Worm (Caenorhabditis elegans) whole organism, young adult: ENCODE measurements around the gene clc-11.

Source experiments
- B0035.1 ChIP-seq: sonication (generic microtip); optimal IDR thresholded peaks from 2 replicates; lab custom pipeline; 2016; ENCODE audit warnings: missing genetic modification characterization, mild to moderate bottlenecking, missing compliant biosample characterization, missing genotype, missing genetic modification reagents
- F23B12.7 ChIP-seq: sonication (generic microtip); optimal IDR thresholded peaks from 2 replicates; lab custom pipeline; 2017; ENCODE audit warnings: missing genetic modification characterization, mild to moderate bottlenecking, missing compliant biosample characterization, antibody characterized with exemption, moderate library complexity; ENCODE audit not compliant: insufficient read depth
- F37B4.10 ChIP-seq: fragments of 200-800 bp; sonication (Bioruptor generic); IDR thresholded peaks from 2 replicates; pipeline ENCODE4 v1.3.6; 2022; ENCODE audit warnings: missing genetic modification characterization, missing compliant biosample characterization
- F57C9.4 ChIP-seq: sonication (generic microtip); optimal IDR thresholded peaks from 2 replicates; lab custom pipeline; 2017; ENCODE audit warnings: mild to moderate bottlenecking, missing genetic modification characterization, missing compliant biosample characterization
- T26A5.8 ChIP-seq: sonication (generic microtip); optimal IDR thresholded peaks from 2 replicates; lab custom pipeline; 2016; ENCODE audit warnings: missing genetic modification characterization, missing compliant biosample characterization
- Y53G8AR.9 ChIP-seq: fragments of 200-800 bp; sonication (Bioruptor generic); conservative IDR thresholded peaks from 2 replicates; pipeline ENCODE4 v1.3.6; 2022; ENCODE audit warnings: missing genetic modification reagents, missing genetic modification characterization, missing compliant biosample characterization
- akir-1 ChIP-seq: fragments of 200-800 bp; sonication (Bioruptor generic); optimal IDR thresholded peaks from 2 replicates; lab custom pipeline; 2018; ENCODE audit warnings: mild to moderate bottlenecking, missing genetic modification characterization, moderate library complexity, missing compliant biosample characterization
- ama-1 ChIP-seq, 3 experiments: fragments of 150-350 bp in 1 of 3; sonication (generic microtip) in 2 of 3; optimal IDR thresholded peaks; 2 replicates each; lab custom pipeline; 2014 to 2018; ENCODE audit warnings: missing biosample characterization in 2 of 3, missing genetic modification characterization in 2 of 3, missing genetic modification reagents in 2 of 3
- athp-1 ChIP-seq: sonication (generic microtip); optimal IDR thresholded peaks from 2 replicates; lab custom pipeline; 2017; ENCODE audit warnings: mild to moderate bottlenecking, missing genetic modification characterization, missing compliant biosample characterization
- attf-3 ChIP-seq: fragments of 200-800 bp; sonication (Bioruptor generic); conservative IDR thresholded peaks from 2 replicates; pipeline ENCODE4 v1.3.6; 2022; ENCODE audit warnings: missing genetic modification reagents, missing genetic modification characterization, missing compliant biosample characterization
- attf-5 ChIP-seq: fragments of 200-800 bp; sonication (Bioruptor generic); optimal IDR thresholded peaks from 2 replicates; lab custom pipeline; 2018; ENCODE audit warnings: mild to moderate bottlenecking, missing genetic modification characterization, missing compliant biosample characterization
- bed-1 ChIP-seq: fragments of 200-800 bp; sonication (Bioruptor generic); IDR thresholded peaks from 2 replicates; pipeline ENCODE4 v1.3.6; 2022; ENCODE audit warnings: missing genetic modification reagents, missing genetic modification characterization, missing compliant biosample characterization
- bed-2 ChIP-seq: fragments of 200-800 bp; sonication (Bioruptor generic); IDR thresholded peaks from 2 replicates; pipeline ENCODE4 v1.3.6; 2022; ENCODE audit warnings: missing genetic modification reagents, missing genetic modification characterization, missing compliant biosample characterization
- cebp-1 ChIP-seq, 2 experiments: fragments of 200-800 bp in 1 of 2; sonication (Bioruptor generic) in 1 of 2; sonication (generic microtip) in 1 of 2; IDR thresholded peaks in 1 of 2; optimal IDR thresholded peaks in 1 of 2; 2 replicates each; pipeline versions ENCODE4 v1.3.6 to Lab custom; 2017 to 2022; ENCODE audit warnings: missing compliant biosample characterization in 2 of 2, missing genetic modification characterization in 2 of 2, mild to moderate bottlenecking in 1 of 2, missing genetic modification reagents in 1 of 2, moderate library complexity in 1 of 2
- ceh-27 ChIP-seq: fragments of 200-800 bp; sonication (Bioruptor generic); optimal IDR thresholded peaks from 2 replicates; lab custom pipeline; 2018; ENCODE audit warnings: mild to moderate bottlenecking, missing genetic modification characterization, moderate library complexity, missing compliant biosample characterization
- ceh-40 ChIP-seq: fragments of 200-800 bp; sonication (Bioruptor generic); IDR thresholded peaks from 2 replicates; pipeline ENCODE4 v1.3.6; 2022; ENCODE audit warnings: missing genetic modification characterization, missing compliant biosample characterization
- ceh-58 ChIP-seq: fragments of 200-800 bp; sonication (Bioruptor generic); IDR thresholded peaks from 2 replicates; pipeline ENCODE4 v1.3.6; 2022; ENCODE audit warnings: missing genetic modification characterization, missing compliant biosample characterization
- dpff-1 ChIP-seq: sonication (generic microtip); optimal IDR thresholded peaks from 2 replicates; lab custom pipeline; 2017; ENCODE audit warnings: mild to moderate bottlenecking, missing genetic modification characterization, missing compliant biosample characterization
- egl-44 ChIP-seq: fragments of 200-800 bp; sonication (Bioruptor generic); IDR thresholded peaks from 2 replicates; pipeline ENCODE4 v1.3.6; 2022; ENCODE audit warnings: missing genetic modification reagents, missing genetic modification characterization, missing compliant biosample characterization
- hlh-12 ChIP-seq: sonication (generic microtip); optimal IDR thresholded peaks from 2 replicates; lab custom pipeline; 2016; ENCODE audit warnings: missing genetic modification characterization, missing compliant biosample characterization
- lag-1 ChIP-seq: fragments of 200-800 bp; sonication (Bioruptor generic); IDR thresholded peaks from 2 replicates; pipeline ENCODE4 v1.3.6; 2022; ENCODE audit warnings: missing genetic modification reagents, missing genetic modification characterization, missing compliant biosample characterization
- lin-26 ChIP-seq: fragments of 200-800 bp; sonication (Bioruptor generic); IDR thresholded peaks from 2 replicates; pipeline ENCODE4 v1.3.6; 2022; ENCODE audit warnings: missing genetic modification reagents, missing genetic modification characterization, missing compliant biosample characterization
- lsy-27 ChIP-seq: sonication (generic microtip); optimal IDR thresholded peaks from 2 replicates; lab custom pipeline; 2017; ENCODE audit warnings: missing genetic modification characterization, mild to moderate bottlenecking, missing compliant biosample characterization, antibody characterized with exemption, missing genotype, borderline replicate concordance; ENCODE audit not compliant: insufficient read depth
- madf-10 ChIP-seq: sonication (generic microtip); optimal IDR thresholded peaks from 2 replicates; lab custom pipeline; 2016; ENCODE audit warnings: mild to moderate bottlenecking, missing genetic modification characterization, missing compliant biosample characterization
- madf-8 ChIP-seq: fragments of 200-800 bp; sonication (Bioruptor generic); conservative IDR thresholded peaks from 2 replicates; pipeline ENCODE4 v1.3.6; 2022; ENCODE audit warnings: missing genetic modification reagents, missing genetic modification characterization, missing compliant biosample characterization
- mes-4 ChIP-seq: sonication (generic microtip); optimal IDR thresholded peaks from 2 replicates; lab custom pipeline; 2016; ENCODE audit warnings: missing genotype, missing genetic modification characterization, missing compliant biosample characterization
- nfyb-1 ChIP-seq: fragments of 200-800 bp; sonication (Bioruptor generic); IDR thresholded peaks from 2 replicates; pipeline ENCODE4 v1.3.6; 2022; ENCODE audit warnings: missing genetic modification reagents, missing genetic modification characterization, missing compliant biosample characterization
- nhr-90 ChIP-seq: sonication (generic microtip); optimal IDR thresholded peaks from 2 replicates; lab custom pipeline; 2016; ENCODE audit warnings: missing genotype, mild to moderate bottlenecking, missing genetic modification characterization, missing compliant biosample characterization
- rec-8 ChIP-seq, 2 experiments: sonication (generic microtip); optimal IDR thresholded peaks; 2 replicates each; lab custom pipeline; 2016; ENCODE audit warnings: mild to moderate bottlenecking in 2 of 2, missing genetic modification characterization in 2 of 2, missing genetic modification reagents in 2 of 2, missing genotype in 2 of 2, missing biosample characterization in 1 of 2, missing compliant biosample characterization in 1 of 2, moderate library complexity in 1 of 2
- rpc-1 ChIP-seq, 2 experiments: fragments of 150-350 bp in 1 of 2; sonication (generic microtip) in 1 of 2; optimal IDR thresholded peaks; 2 replicates each; lab custom pipeline; 2014 to 2018; ENCODE audit warnings: missing biosample characterization in 1 of 2, missing genetic modification characterization in 1 of 2, missing genetic modification reagents in 1 of 2, missing genotype in 1 of 2
- somi-1 ChIP-seq: fragments of 200-800 bp; sonication (Bioruptor generic); optimal IDR thresholded peaks from 2 replicates; lab custom pipeline; 2018; ENCODE audit warnings: mild to moderate bottlenecking, missing genetic modification characterization, missing compliant biosample characterization
- sptf-2 ChIP-seq: fragments of 200-800 bp; sonication (Bioruptor generic); optimal IDR thresholded peaks from 2 replicates; lab custom pipeline; 2018; ENCODE audit warnings: mild to moderate bottlenecking, missing genetic modification characterization, missing compliant biosample characterization
- tbp1 ChIP-seq: fragments of 200-800 bp; sonication (Bioruptor generic); optimal IDR thresholded peaks from 2 replicates; lab custom pipeline; 2018; ENCODE audit warnings: mild to moderate bottlenecking, missing genetic modification characterization, missing compliant biosample characterization
- xnd-1 ChIP-seq: sonication (generic microtip); optimal IDR thresholded peaks from 2 replicates; lab custom pipeline; 2016; ENCODE audit warnings: missing genotype, missing genetic modification reagents, missing genetic modification characterization, missing compliant biosample characterization
- ztf-22 ChIP-seq: fragments of 200-800 bp; sonication (Bioruptor generic); optimal IDR thresholded peaks from 2 replicates; lab custom pipeline; 2018; ENCODE audit warnings: mild to moderate bottlenecking, missing genetic modification characterization, moderate library complexity, missing compliant biosample characterization
- ztf-3 ChIP-seq: fragments of 200-800 bp; sonication (Bioruptor generic); optimal IDR thresholded peaks from 2 replicates; lab custom pipeline; 2018; ENCODE audit warnings: mild to moderate bottlenecking, missing genetic modification characterization, missing compliant biosample characterization

The clc-11 gene

ce11 chrV:16099441-16099840 is 40.0 kb downstream of the clc-11 start, which contains the start of gene str-7 (continued):
- TF ChIP-seq rpc-1 (optimal IDR thresholded peaks at IDR 0.05; lab: Kevin White, UChicago) (no peak), rpc-1 (tag; optimal IDR thresholded peaks at IDR 0.05; lab: Kevin White, UChicago) (no peak), athp-1 (tag; lab: Kevin White, UChicago) (no peak)
- TF ChIP-seq, all 124 proteins: peak for 0

DNA sequence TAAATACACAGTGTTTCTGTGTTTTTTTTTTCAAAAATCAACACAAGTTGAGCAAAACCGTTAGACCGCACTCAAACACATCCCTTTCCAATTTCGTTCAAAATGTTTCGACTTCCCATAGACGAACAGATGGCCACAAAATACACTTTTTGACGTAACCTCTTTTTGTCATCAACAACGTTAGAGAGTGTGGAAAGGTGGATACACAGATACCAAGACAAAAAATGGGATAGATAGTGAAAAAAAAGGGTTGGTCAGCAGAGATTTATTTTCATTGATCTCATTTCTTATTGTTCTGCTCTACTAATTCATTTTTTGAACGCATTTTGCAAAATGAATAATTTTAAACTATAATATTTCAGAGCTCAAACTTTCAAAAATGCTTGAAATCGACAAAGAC is 44.6 kb downstream of the clc-11 start:
- TF ChIP-seq sptf-2 (no peak), ama-1 (optimal IDR thresholded peaks at IDR 0.05; lab: Kevin White, UChicago) (no peak), ama-1 (GFP tag; optimal IDR thresholded peaks at IDR 0.05; lab: Kevin White, UChicago) (no peak), athp-1 (tag; lab: Kevin White, UChicago) (no peak), xnd-1 (tag; lab: Kevin White, UChicago) (no peak), B0035.1 (tag; lab: Kevin White, UChicago) (no peak), F37B4.10 (GFP tag; lab: Robert Waterston, UW) (no peak), ceh-58 (GFP tag; lab: Robert Waterston, UW) (no peak), nhr-90 (no peak), akir-1 (GFP tag; lab: Kevin White, UChicago) (no peak), bed-2 (GFP tag; lab: Robert Waterston, UW) (no peak), T26A5.8 (tag; lab: Kevin White, UChicago) (no peak), lag-1 (GFP tag; lab: Robert Waterston, UW) (no peak), ceh-40 (GFP tag; lab: Robert Waterston, UW) (no peak), madf-8 (GFP tag; lab: Robert Waterston, UW) (no peak), dpff-1 (tag; lab: Kevin White, UChicago) (no peak), bed-1 (no peak)
- TF ChIP-seq, all 124 proteins: peak for 0

- no peak for TF ChIP-seq ceh-27 (GFP tag; lab: Kevin White, UChicago)
- no peak for TF ChIP-seq rec-8 (tag; optimal IDR thresholded peaks at IDR 0.05; lab: Kevin White, UChicago)
- no peak for TF ChIP-seq ztf-22
- TF ChIP-seq lsy-27 (tag; lab: Kevin White, UChicago), result no peak
- no peak for TF ChIP-seq attf-3 (GFP tag; lab: Robert Waterston, UW)
- TF ChIP-seq madf-10 (tag; lab: Kevin White, UChicago), result no peak
- no peak for TF ChIP-seq rpc-1 (optimal IDR thresholded peaks at IDR 0.05; lab: Kevin White, UChicago)
- no peak for TF ChIP-seq rpc-1 (tag; optimal IDR thresholded peaks at IDR 0.05; lab: Kevin White, UChicago)
- no peak for TF ChIP-seq F57C9.4 (tag; lab: Kevin White, UChicago)
- no peak for TF ChIP-seq ztf-3
- TF ChIP-seq F23B12.7 (tag; lab: Kevin White, UChicago), result no peak
- no peak for TF ChIP-seq ceh-40 (GFP tag; lab: Robert Waterston, UW)
- TF ChIP-seq egl-44 (GFP tag; lab: Robert Waterston, UW), result no peak
Measured at ce11 chrV:16094284-16094683, 45.1 kb downstream of the clc-11 start, which contains the start of gene F22B8.7. Gene F22B8.7 (plus strand): TSS chrV:16094584.

DNA sequence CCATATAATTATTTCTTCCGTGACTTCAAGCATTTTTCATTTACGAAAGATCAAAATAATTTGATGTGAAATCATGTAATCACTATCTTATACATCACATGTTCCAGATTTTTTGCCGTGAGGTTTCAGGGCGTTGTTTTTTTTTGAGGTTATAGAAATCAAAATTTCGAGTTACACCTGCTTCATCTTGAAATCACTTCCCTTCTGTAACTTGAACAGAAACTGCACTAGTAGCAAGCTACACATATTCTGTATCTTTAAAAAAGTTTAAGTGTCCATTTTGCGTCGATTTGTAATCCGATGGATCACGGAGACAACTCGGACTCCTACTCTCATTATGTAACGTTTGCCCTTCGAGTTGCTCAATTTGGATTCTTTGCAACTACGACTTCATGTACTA is 48.7 kb downstream of the clc-11 start, which contains the start of gene F22B8.3:
Gene F22B8.3, plus strand, starts transcription at position 301 of the 400 bp plus-strand sequence.
- no peak for TF ChIP-seq mes-4 (tag; lab: Kevin White, UChicago)
- no peak for TF ChIP-seq cebp-1 (GFP tag; IDR thresholded peaks at IDR 0.05; lab: Robert Waterston, UW)
- no peak for TF ChIP-seq cebp-1 (tag; optimal IDR thresholded peaks at IDR 0.05; lab: Kevin White, UChicago)
- TF ChIP-seq somi-1 (GFP tag; lab: Kevin White, UChicago), result no peak
- TF ChIP-seq tbp1 (GFP tag; lab: Kevin White, UChicago), result no peak
- TF ChIP-seq dpff-1 (tag; lab: Kevin White, UChicago), result no peak
- TF ChIP-seq Y53G8AR.9 (GFP tag; lab: Robert Waterston, UW), result no peak
- TF ChIP-seq rpc-1 (optimal IDR thresholded peaks at IDR 0.05; lab: Kevin White, UChicago), result no peak
- no peak for TF ChIP-seq rpc-1 (tag; optimal IDR thresholded peaks at IDR 0.05; lab: Kevin White, UChicago)
- no peak for TF ChIP-seq nfyb-1 (GFP tag; lab: Robert Waterston, UW)
- TF ChIP-seq B0035.1 (tag; lab: Kevin White, UChicago), result no peak
- TF ChIP-seq hlh-12 (tag; lab: Kevin White, UChicago), result no peak
- no peak for TF ChIP-seq attf-5 (GFP tag; lab: Kevin White, UChicago)
- no peak for TF ChIP-seq lin-26 (GFP tag; lab: Robert Waterston, UW)
